Fruit fly (Drosophila melanogaster): ENCODE measurements around the gene CG34258.

DNA sequence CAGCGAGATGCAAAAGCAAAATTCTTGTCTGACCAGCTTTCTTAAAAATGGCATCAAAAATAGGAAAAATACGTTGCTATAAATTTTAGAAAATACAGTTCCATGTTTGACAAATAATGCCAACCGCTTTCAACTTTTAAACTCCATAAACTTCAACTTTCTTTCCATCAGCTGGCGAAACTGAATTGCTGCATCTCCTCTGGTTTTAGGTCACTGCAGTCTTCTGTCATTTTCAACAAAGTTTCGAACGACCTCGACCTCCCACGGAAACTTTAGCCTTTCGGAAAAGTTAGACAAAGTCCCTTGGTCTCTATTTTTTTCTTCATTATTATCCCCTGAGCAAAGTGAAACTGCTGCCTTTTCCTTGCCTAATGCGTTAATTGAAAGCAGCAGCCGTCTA, 3.9 kb upstream of the CG34258 start, which contains the start of gene CG42263:
- TF ChIP-seq EcR (GFP tag; optimal IDR thresholded peaks at IDR 0.05): no peak
- no peak for TF ChIP-seq CG8478 (optimal IDR thresholded peaks at IDR 0.05)
- no peak for TF ChIP-seq psq (optimal IDR thresholded peaks at IDR 0.05)
- TF ChIP-seq pan (optimal IDR thresholded peaks at IDR 0.05): no peak

All from whole organism.